Fruit fly (Drosophila melanogaster) whole organism, prepupa: ENCODE data around the gene CG9550.

Source experiments
- Blimp-1 ChIP-seq: fragments of 200-800 bp; sonication (Bioruptor generic); optimal IDR thresholded peaks from 3 replicates; lab custom pipeline; 2017; ENCODE audit warnings: missing biosample characterization, missing genetic modification characterization, mild to moderate bottlenecking, moderate library complexity, missing genetic modification reagents
- CG10631 ChIP-seq: fragments of 200-800 bp; sonication (Bioruptor generic); optimal IDR thresholded peaks from 2 replicates; lab custom pipeline; 2016; ENCODE audit warnings: missing biosample characterization, missing genetic modification characterization
- CG10669 ChIP-seq: fragments of 200-800 bp; sonication (Bioruptor generic); optimal IDR thresholded peaks from 3 replicates; lab custom pipeline; 2018; ENCODE audit warnings: missing biosample characterization, mild to moderate bottlenecking, missing genetic modification characterization, moderate library complexity
- CG11294 ChIP-seq: fragments of 200-800 bp; sonication (Bioruptor generic); IDR thresholded peaks from 2 replicates; pipeline ENCODE4 v1.3.6; 2022; ENCODE audit warnings: missing biosample characterization, missing genetic modification characterization
- CG11902 ChIP-seq: fragments of 200-800 bp; sonication (Bioruptor generic); optimal IDR thresholded peaks from 3 replicates; lab custom pipeline; 2016; ENCODE audit warnings: missing biosample characterization, missing genetic modification characterization
- CG15336 ChIP-seq: fragments of 200-800 bp; sonication (Bioruptor generic); IDR thresholded peaks from 2 replicates; pipeline ENCODE4 v1.3.6; 2022; ENCODE audit warnings: missing biosample characterization, missing genetic modification characterization
- CG1621 ChIP-seq: fragments of 200-800 bp; sonication (Bioruptor generic); optimal IDR thresholded peaks from 3 replicates; lab custom pipeline; 2018; ENCODE audit warnings: missing biosample characterization, mild to moderate bottlenecking, missing genetic modification characterization
- CG16779 ChIP-seq: fragments of 200-800 bp; sonication (Bioruptor generic); optimal IDR thresholded peaks from 3 replicates; lab custom pipeline; 2017; ENCODE audit warnings: missing biosample characterization, mild to moderate bottlenecking, missing genetic modification characterization
- CG3032 ChIP-seq: fragments of 200-800 bp; optimal IDR thresholded peaks from 2 replicates; lab custom pipeline; 2019; ENCODE audit warnings: missing biosample characterization, mild to moderate bottlenecking, missing genetic modification characterization, moderate library complexity
- CG31627 ChIP-seq: fragments of 200-800 bp; sonication (Bioruptor generic); optimal IDR thresholded peaks from 3 replicates; lab custom pipeline; 2016; ENCODE audit warnings: missing biosample characterization, missing genetic modification characterization
- CG32006 ChIP-seq: fragments of 200-800 bp; sonication (Bioruptor generic); optimal IDR thresholded peaks from 3 replicates; lab custom pipeline; 2017; ENCODE audit warnings: missing biosample characterization, mild to moderate bottlenecking, missing genetic modification characterization
- CG3919 ChIP-seq: fragments of 200-800 bp; sonication (Bioruptor generic); optimal IDR thresholded peaks from 3 replicates; lab custom pipeline; 2016; ENCODE audit warnings: missing biosample characterization, missing genetic modification characterization
- CG4318 ChIP-seq: fragments of 200-800 bp; sonication (Bioruptor generic); optimal IDR thresholded peaks from 3 replicates; lab custom pipeline; 2017; ENCODE audit warnings: missing biosample characterization, mild to moderate bottlenecking, missing genetic modification characterization
- CG6163 ChIP-seq: fragments of 200-800 bp; sonication (Bioruptor generic); IDR thresholded peaks from 3 replicates; pipeline ENCODE4 v1.3.6; 2022; ENCODE audit warnings: missing biosample characterization, missing genetic modification characterization
- CG6276 ChIP-seq: fragments of 200-800 bp; sonication (Bioruptor generic); optimal IDR thresholded peaks from 2 replicates; lab custom pipeline; 2017; ENCODE audit warnings: missing biosample characterization, mild to moderate bottlenecking, missing genetic modification characterization
- CG6792 ChIP-seq: fragments of 200-800 bp; sonication (Bioruptor generic); optimal IDR thresholded peaks from 3 replicates; lab custom pipeline; 2016; ENCODE audit warnings: missing biosample characterization, missing genetic modification characterization
- CG6808 ChIP-seq: fragments of 200-800 bp; sonication (Bioruptor generic); optimal IDR thresholded peaks from 3 replicates; lab custom pipeline; 2017; ENCODE audit warnings: missing biosample characterization, missing genetic modification characterization, mild to moderate bottlenecking, moderate library complexity, missing genetic modification reagents
- CG6854 ChIP-seq: fragments of 200-800 bp; sonication (Bioruptor generic); optimal IDR thresholded peaks from 2 replicates; lab custom pipeline; 2017; ENCODE audit warnings: missing biosample characterization, mild to moderate bottlenecking, missing genetic modification characterization
- CG8119 ChIP-seq: fragments of 200-800 bp; sonication (Bioruptor generic); IDR thresholded peaks from 3 replicates; pipeline ENCODE4 v1.3.6; 2022; ENCODE audit warnings: missing biosample characterization, missing genetic modification characterization
- CG8319 ChIP-seq: fragments of 200-800 bp; sonication (Bioruptor generic); optimal IDR thresholded peaks from 3 replicates; lab custom pipeline; 2016; ENCODE audit warnings: missing biosample characterization, missing genetic modification characterization
- CG8632 ChIP-seq: fragments of 200-800 bp; sonication (Bioruptor generic); optimal IDR thresholded peaks from 3 replicates; lab custom pipeline; 2016; ENCODE audit warnings: missing biosample characterization, missing genetic modification characterization
- CG9139 ChIP-seq: fragments of 200-800 bp; sonication (Bioruptor generic); optimal IDR thresholded peaks from 3 replicates; lab custom pipeline; 2017; ENCODE audit warnings: missing biosample characterization, mild to moderate bottlenecking, missing genetic modification characterization
- Eip75B ChIP-seq: fragments of 200-800 bp; sonication (Bioruptor generic); optimal IDR thresholded peaks from 3 replicates; lab custom pipeline; 2016; ENCODE audit warnings: missing biosample characterization, missing genetic modification characterization
- Eip78C ChIP-seq: fragments of 200-800 bp; sonication (Bioruptor generic); peaks from one replicate; lab custom pipeline; 2016; ENCODE audit warnings: missing biosample characterization, missing genetic modification characterization
- Eip93F ChIP-seq: fragments of 200-800 bp; sonication (Bioruptor generic); optimal IDR thresholded peaks from 2 replicates; lab custom pipeline; 2016; ENCODE audit warnings: missing biosample characterization, mild to moderate bottlenecking, missing genetic modification characterization
- Ets21C ChIP-seq: fragments of 200-800 bp; sonication (Bioruptor generic); optimal IDR thresholded peaks from 3 replicates; lab custom pipeline; 2016; ENCODE audit warnings: missing biosample characterization, missing genetic modification characterization
- Gug ChIP-seq: fragments of 200-800 bp; sonication (Bioruptor generic); IDR thresholded peaks from 2 replicates; pipeline ENCODE4 v1.3.6; 2022; ENCODE audit warnings: missing biosample characterization, missing genetic modification characterization
- Hr38 ChIP-seq: sonication (Bioruptor generic); optimal IDR thresholded peaks from 2 replicates; lab custom pipeline; 2016; ENCODE audit warnings: missing biosample characterization, missing genetic modification characterization
- Hr4 ChIP-seq: fragments of 200-800 bp; sonication (Bioruptor generic); optimal IDR thresholded peaks from 3 replicates; lab custom pipeline; 2016; ENCODE audit warnings: missing biosample characterization, missing genetic modification characterization
- Lpt ChIP-seq: fragments of 200-800 bp; sonication (Bioruptor generic); optimal IDR thresholded peaks from 3 replicates; lab custom pipeline; 2016; ENCODE audit warnings: missing biosample characterization, missing genetic modification characterization
- Met ChIP-seq: fragments of 200-800 bp; sonication (Bioruptor generic); optimal IDR thresholded peaks from 3 replicates; lab custom pipeline; 2016; ENCODE audit warnings: missing biosample characterization, missing genetic modification characterization
- OdsH ChIP-seq: fragments of 200-800 bp; sonication (Bioruptor generic); optimal IDR thresholded peaks from 3 replicates; lab custom pipeline; 2016; ENCODE audit warnings: missing biosample characterization, missing genetic modification characterization
- Sox102F ChIP-seq: fragments of 200-800 bp; sonication (Bioruptor generic); optimal IDR thresholded peaks from 2 replicates; lab custom pipeline; 2016; ENCODE audit warnings: missing biosample characterization, mild to moderate bottlenecking, missing genetic modification characterization
- Sox14 ChIP-seq: fragments of 200-800 bp; sonication (Bioruptor generic); optimal IDR thresholded peaks from 3 replicates; lab custom pipeline; 2016; ENCODE audit warnings: missing biosample characterization, missing genetic modification characterization
- cyc ChIP-seq: fragments of 200-800 bp; sonication (Bioruptor generic); optimal IDR thresholded peaks from 3 replicates; lab custom pipeline; 2016; ENCODE audit warnings: missing biosample characterization, missing genetic modification characterization
- eg ChIP-seq: fragments of 200-800 bp; sonication (Bioruptor generic); IDR thresholded peaks from 3 replicates; pipeline ENCODE4 v1.3.6; 2022; ENCODE audit warnings: missing biosample characterization, missing genetic modification characterization
- esn ChIP-seq: fragments of 200-800 bp; sonication (Bioruptor generic); optimal IDR thresholded peaks from 2 replicates; lab custom pipeline; 2016; ENCODE audit warnings: missing biosample characterization, mild to moderate bottlenecking, missing genetic modification characterization, moderate library complexity
- fd85E ChIP-seq: fragments of 200-800 bp; sonication (Bioruptor generic); optimal IDR thresholded peaks from 3 replicates; lab custom pipeline; 2016; ENCODE audit warnings: missing biosample characterization, missing genetic modification characterization
- fkh ChIP-seq: fragments of 200-800 bp; sonication (Bioruptor generic); optimal IDR thresholded peaks from 3 replicates; lab custom pipeline; 2017; ENCODE audit warnings: missing biosample characterization, mild to moderate bottlenecking, missing genetic modification characterization, moderate library complexity
- lz ChIP-seq: fragments of 200-800 bp; sonication (Bioruptor generic); optimal IDR thresholded peaks from 3 replicates; lab custom pipeline; 2016; ENCODE audit warnings: missing biosample characterization, missing genetic modification characterization
- net ChIP-seq: fragments of 200-800 bp; sonication (Bioruptor generic); optimal IDR thresholded peaks from 3 replicates; lab custom pipeline; 2016; ENCODE audit warnings: missing biosample characterization, missing genetic modification characterization
- salr ChIP-seq, 2 experiments: fragments of 200-800 bp; sonication (Bioruptor generic); optimal IDR thresholded peaks; 3 replicates each; lab custom pipeline; 2016 to 2018; ENCODE audit warnings: missing biosample characterization in 2 of 2, missing genetic modification characterization in 2 of 2, mild to moderate bottlenecking in 1 of 2
- spab ChIP-seq: fragments of 200-800 bp; sonication (Bioruptor generic); optimal IDR thresholded peaks from 2 replicates; lab custom pipeline; 2017; ENCODE audit warnings: missing biosample characterization, mild to moderate bottlenecking, missing genetic modification characterization, missing genetic modification reagents
- ss ChIP-seq, 2 experiments: fragments of 200-800 bp; sonication (Bioruptor generic); optimal IDR thresholded peaks; 2 replicates in 1 of 2; 3 replicates in 1 of 2; lab custom pipeline; 2017 to 2018; ENCODE audit warnings: mild to moderate bottlenecking in 2 of 2, missing biosample characterization in 2 of 2, missing genetic modification characterization in 2 of 2, moderate library complexity in 1 of 2
- svp ChIP-seq: fragments of 200-800 bp; sonication (Bioruptor generic); peaks from one replicate; lab custom pipeline; 2016; ENCODE audit warnings: missing biosample characterization, missing genetic modification characterization
- topi ChIP-seq: fragments of 200-800 bp; sonication (Bioruptor generic); optimal IDR thresholded peaks from 3 replicates; lab custom pipeline; 2016; ENCODE audit warnings: missing biosample characterization, missing genetic modification characterization
- vri ChIP-seq: fragments of 200-800 bp; sonication (Bioruptor generic); optimal IDR thresholded peaks from 3 replicates; lab custom pipeline; 2016; ENCODE audit warnings: missing biosample characterization, mild to moderate bottlenecking, missing genetic modification characterization

CG9550 gene

dm6 chr2L:6464270-6464669, 32.6 kb upstream of the CG9550 start (continued):
- TF ChIP-seq fd85E (GFP tag; lab: Kevin White, UChicago) (no peak), Met (no peak), CG3919 (GFP tag; lab: Kevin White, UChicago) (no peak), lz (GFP tag; lab: Kevin White, UChicago) (no peak), Eip75B (GFP tag; lab: Kevin White, UChicago) (no peak), CG6854 (no peak), Hr4 (GFP tag; lab: Kevin White, UChicago) (peak; percentile 38)

- peak; percentile 3 for TF ChIP-seq CG6854
- 0 out of 3 replicates have a peak, but pooled peaks have one; percentile 2 for TF ChIP-seq CG8119
- TF ChIP-seq Blimp-1 (GFP tag; lab: Kevin White, UChicago): peak; percentile 39
- TF ChIP-seq vri: peak; percentile 18
- TF ChIP-seq CG31627 (GFP tag; lab: Kevin White, UChicago): no peak
- no peak for TF ChIP-seq cyc (GFP tag; lab: Kevin White, UChicago)
- peak in 1 of 2 experiments; percentile 48 for TF ChIP-seq ss (GFP tag; optimal IDR thresholded peaks at IDR 0.05; lab: Kevin White, UChicago)
- TF ChIP-seq svp (GFP tag; lab: Kevin White, UChicago): no peak
These were observed 32.1 kb upstream of the CG9550 start for dm6 chr2L:6464780-6465179.

- TF ChIP-seq lz (GFP tag; lab: Kevin White, UChicago) (no peak), svp (GFP tag; lab: Kevin White, UChicago) (peak; percentile 72), Eip78C (GFP tag; lab: Kevin White, UChicago) (peak; percentile 78), Sox14 (GFP tag; lab: Kevin White, UChicago) (no peak), CG3919 (GFP tag; lab: Kevin White, UChicago) (peak; percentile 12), spab (no peak), CG15336 (GFP tag; lab: Robert Waterston, UW) (peak; percentile 21; the same call in 1 of the 2 replicates), ss (GFP tag; optimal IDR thresholded peaks at IDR 0.05; lab: Kevin White, UChicago) (peak in 1 of 2 experiments; percentile 25), CG8119 (peak; percentile 48; the same call in 1 of the 3 replicates), CG9139 (peak; percentile 10), vri (no peak), esn (GFP tag; lab: Kevin White, UChicago) (no peak), CG16779 (tag; lab: Kevin White, UChicago) (peak; percentile 34), CG6808 (GFP tag; lab: Kevin White, UChicago) (no peak), CG6163 (GFP tag; lab: Robert Waterston, UW) (peak; percentile 42; the same call in 1 of the 3 replicates), Hr38 (GFP tag; lab: Kevin White, UChicago) (no peak), topi (no peak), CG6854 (peak; percentile 12), CG4318 (GFP tag; lab: Kevin White, UChicago) (no peak), CG6276 (GFP tag; lab: Kevin White, UChicago) (no peak), CG10631 (GFP tag; lab: Kevin White, UChicago) (no peak), salr (GFP tag; optimal IDR thresholded peaks at IDR 0.05; lab: Kevin White, UChicago) (no peak), CG3032 (no peak), Sox102F (GFP tag; lab: Kevin White, UChicago) (peak; percentile 36), fkh (GFP tag; lab: Kevin White, UChicago) (no peak), CG32006 (no peak), Gug (no peak), net (GFP tag; lab: Kevin White, UChicago) (peak; percentile 33), Lpt (no peak), Eip75B (GFP tag; lab: Kevin White, UChicago) (no peak), OdsH (no peak), CG6792 (GFP tag; lab: Kevin White, UChicago) (no peak), Blimp-1 (GFP tag; lab: Kevin White, UChicago) (no peak), CG11902 (GFP tag; lab: Kevin White, UChicago) (no peak), CG10669 (GFP tag; lab: Kevin White, UChicago) (no peak), Met (no peak), CG8319 (GFP tag; lab: Kevin White, UChicago) (no peak), CG8632 (GFP tag; lab: Kevin White, UChicago) (peak; percentile 12), CG1621 (peak; percentile 68), Ets21C (GFP tag; lab: Kevin White, UChicago) (no peak), Hr4 (GFP tag; lab: Kevin White, UChicago) (no peak), eg (GFP tag; lab: Robert Waterston, UW) (peak; percentile 67), CG11294 (GFP tag; lab: Robert Waterston, UW) (no peak; the same call in 1 of the 2 replicates), Eip93F (GFP tag; lab: Kevin White, UChicago) (no peak)
These were observed 31.4 kb upstream of the CG9550 start, which contains the start of gene Rchy1 for dm6 chr2L:6465497-6465896. Rchy1 (minus strand) TSS chr2L:6465669.
